Fruit fly (Drosophila melanogaster): ENCODE data around the gene RecQ5.
A peak's percentile ranks its signal among the peaks of the same experiment; 100 is the strongest.

The RecQ5 gene

dm6 chr3L:14672387-14673110 is 40.7 kb upstream of the RecQ5 start, which contains the start of the genes CG43121 and ome (continued):
- TF ChIP-seq CG2199 (GFP tag; IDR thresholded peaks at IDR 0.05): peak; percentile 68; the same call in 1 of the 3 replicates
- peak; percentile 55 for TF ChIP-seq CG13296 (GFP tag; optimal IDR thresholded peaks at IDR 0.05)
- no peak for TF ChIP-seq psq (GFP tag; optimal IDR thresholded peaks at IDR 0.05)
- TF ChIP-seq tin (GFP tag; optimal IDR thresholded peaks at IDR 0.05): no peak
- peak; percentile 11 for TF ChIP-seq nau (GFP tag; optimal IDR thresholded peaks at IDR 0.05)
- no peak for TF ChIP-seq CG6791 (GFP tag; IDR thresholded peaks at IDR 0.05; ENCODE audit: partially characterized antibody)
- TF ChIP-seq fd64A (GFP tag; optimal IDR thresholded peaks at IDR 0.05): no peak
- TF ChIP-seq CG8924 (tag; optimal IDR thresholded peaks at IDR 0.05): peak; percentile 6
- no peak for TF ChIP-seq odd (GFP tag; optimal IDR thresholded peaks at IDR 0.05)
- no peak for TF ChIP-seq CG18011 (GFP tag; optimal IDR thresholded peaks at IDR 0.05)
- no peak for TF ChIP-seq fd102C (GFP tag; optimal IDR thresholded peaks at IDR 0.05)
- TF ChIP-seq ro (GFP tag; IDR thresholded peaks at IDR 0.05): no peak
- TF ChIP-seq cato (GFP tag; optimal IDR thresholded peaks at IDR 0.05; ENCODE audit: borderline replicate concordance): no peak
- TF ChIP-seq Dbx (GFP tag; IDR thresholded peaks at IDR 0.05): 0 out of 3 replicates have a peak, but pooled peaks have one; percentile 59
- 0 out of 3 replicates have a peak, but pooled peaks have one; percentile 47 for TF ChIP-seq sr (GFP tag; IDR thresholded peaks at IDR 0.05)
- TF ChIP-seq HmgD (GFP tag; optimal IDR thresholded peaks at IDR 0.05): no peak
- TF ChIP-seq pnt (GFP tag; optimal IDR thresholded peaks at IDR 0.05): no peak
- TF ChIP-seq mirr (GFP tag; optimal IDR thresholded peaks at IDR 0.05): peak; percentile 21
- TF ChIP-seq CG7271 (tag; optimal IDR thresholded peaks at IDR 0.05): no peak
- TF ChIP-seq hbn (GFP tag; IDR thresholded peaks at IDR 0.05; ENCODE audit: partially characterized antibody): 0 out of 2 replicates have a peak, but pooled peaks have one; percentile 26
- no peak for TF ChIP-seq tgo (GFP tag; IDR thresholded peaks at IDR 0.05)
- TF ChIP-seq CG13287 (GFP tag; IDR thresholded peaks at IDR 0.05; ENCODE audit: partially characterized antibody): peak; percentile 36; the same call in 1 of the 2 replicates
- 0 out of 2 replicates have a peak, but pooled peaks have one; percentile 41 for TF ChIP-seq CG14014 (GFP tag; IDR thresholded peaks at IDR 0.05)
- no peak for TF ChIP-seq MBD-R2 (GFP tag; IDR thresholded peaks at IDR 0.05)
- TF ChIP-seq CG11085 (GFP tag; IDR thresholded peaks at IDR 0.05): no peak
- TF ChIP-seq bigmax (GFP tag; optimal IDR thresholded peaks at IDR 0.05): no peak
- no peak for TF ChIP-seq mld (GFP tag; IDR thresholded peaks at IDR 0.05; ENCODE audit: partially characterized antibody)
- no peak for TF ChIP-seq CG8765 (GFP tag; IDR thresholded peaks at IDR 0.05)
- no peak for TF ChIP-seq CG8944 (GFP tag; optimal IDR thresholded peaks at IDR 0.05)
- no peak for TF ChIP-seq lbe (GFP tag; optimal IDR thresholded peaks at IDR 0.05)
- no peak for TF ChIP-seq CG16815 (GFP tag; optimal IDR thresholded peaks at IDR 0.05)
- no peak for TF ChIP-seq CG6683 (GFP tag; optimal IDR thresholded peaks at IDR 0.05)
- peak; percentile 37; the same call in 1 of the 2 replicates for TF ChIP-seq HLH3B (GFP tag; IDR thresholded peaks at IDR 0.05)
- no peak for TF ChIP-seq Usf (GFP tag; optimal IDR thresholded peaks at IDR 0.05)
- no peak for TF ChIP-seq CG2889 (GFP tag; IDR thresholded peaks at IDR 0.05)
- TF ChIP-seq CG8281 (tag; optimal IDR thresholded peaks at IDR 0.05): no peak
- no peak for TF ChIP-seq Hand (GFP tag; optimal IDR thresholded peaks at IDR 0.05)
- TF ChIP-seq slou (GFP tag; optimal IDR thresholded peaks at IDR 0.05): no peak
- TF ChIP-seq CG4360 (GFP tag; IDR thresholded peaks at IDR 0.05): no peak; the same call in 1 of the 2 replicates
- no peak for TF ChIP-seq fru (optimal IDR thresholded peaks at IDR 0.05)
- no peak for TF ChIP-seq CG16813 (GFP tag; IDR thresholded peaks at IDR 0.05; ENCODE audit: partially characterized antibody)
- no peak for TF ChIP-seq wdn (GFP tag; IDR thresholded peaks at IDR 0.05)
- TF ChIP-seq pum (GFP tag; optimal IDR thresholded peaks at IDR 0.05): no peak
- no peak for TF ChIP-seq Sox100B (GFP tag; optimal IDR thresholded peaks at IDR 0.05)
- no peak for TF ChIP-seq Hmr (GFP tag; optimal IDR thresholded peaks at IDR 0.05)
- TF ChIP-seq CG12104 (GFP tag; optimal IDR thresholded peaks at IDR 0.05): no peak
- no peak for TF ChIP-seq CG5245 (GFP tag; optimal IDR thresholded peaks at IDR 0.05)
- no peak for TF ChIP-seq YL-1 (GFP tag; optimal IDR thresholded peaks at IDR 0.05)
- TF ChIP-seq disco-r (GFP tag; optimal IDR thresholded peaks at IDR 0.05): no peak
